Fruit fly (Drosophila melanogaster): ENCODE results near the gene CG42814.

The CG42814 gene

dm6 chr3R:27222013-27222673, 7.1 kb downstream of the CG42814 start (continued):
- TF ChIP-seq CG6276 (GFP tag; optimal IDR thresholded peaks at IDR 0.05) (no peak), CG6854 (GFP tag; optimal IDR thresholded peaks at IDR 0.05) (no peak), esn (GFP tag; optimal IDR thresholded peaks at IDR 0.05) (peak; percentile 32), CG31627 (GFP tag; optimal IDR thresholded peaks at IDR 0.05) (peak; percentile 25), CG32006 (GFP tag; optimal IDR thresholded peaks at IDR 0.05) (peak; percentile 7), OdsH (GFP tag; optimal IDR thresholded peaks at IDR 0.05) (peak; percentile 16), CG15336 (GFP tag; IDR thresholded peaks at IDR 0.05) (no peak), svp (GFP tag) (peak; percentile 48), CG6808 (GFP tag; optimal IDR thresholded peaks at IDR 0.05) (peak; percentile 42), Ets96B (tag; optimal IDR thresholded peaks at IDR 0.05) (peak; percentile 66), CG6792 (GFP tag; optimal IDR thresholded peaks at IDR 0.05) (peak; percentile 52), CG11902 (GFP tag; optimal IDR thresholded peaks at IDR 0.05) (peak; percentile 31), CG6163 (GFP tag; IDR thresholded peaks at IDR 0.05) (peak; percentile 59; the same call in 2 of the 3 replicates), topi (GFP tag; optimal IDR thresholded peaks at IDR 0.05) (peak; percentile 37), Met (GFP tag; optimal IDR thresholded peaks at IDR 0.05) (peak; percentile 42), achi (GFP tag; optimal IDR thresholded peaks at IDR 0.05) (peak; percentile 39)

- TF ChIP-seq dac (GFP tag; optimal IDR thresholded peaks at IDR 0.05) (no peak), ss (GFP tag; optimal IDR thresholded peaks at IDR 0.05) (peak in 1 of 2 experiments; percentile 88), Met (GFP tag; optimal IDR thresholded peaks at IDR 0.05) (peak; percentile 1), svp (GFP tag) (peak; percentile 36), esn (GFP tag; optimal IDR thresholded peaks at IDR 0.05) (peak; percentile 45), CG16779 (tag; optimal IDR thresholded peaks at IDR 0.05) (no peak), Eip93F (GFP tag; optimal IDR thresholded peaks at IDR 0.05) (no peak), Hr4 (GFP tag; optimal IDR thresholded peaks at IDR 0.05) (peak; percentile 20), fd59A (GFP tag; optimal IDR thresholded peaks at IDR 0.05) (no peak), Ets96B (tag; optimal IDR thresholded peaks at IDR 0.05) (no peak), CG32006 (GFP tag; optimal IDR thresholded peaks at IDR 0.05) (peak; percentile 62), fd85E (GFP tag; optimal IDR thresholded peaks at IDR 0.05) (no peak), eg (GFP tag; IDR thresholded peaks at IDR 0.05) (0 out of 3 replicates have a peak, but pooled peaks have one; percentile 12), CG4318 (GFP tag; optimal IDR thresholded peaks at IDR 0.05) (peak; percentile 21), cyc (GFP tag; optimal IDR thresholded peaks at IDR 0.05) (no peak), Ets21C (GFP tag; optimal IDR thresholded peaks at IDR 0.05) (no peak), salr (GFP tag; optimal IDR thresholded peaks at IDR 0.05) (no peak), Eip75B (GFP tag; optimal IDR thresholded peaks at IDR 0.05) (no peak), pdm3 (GFP tag; optimal IDR thresholded peaks at IDR 0.05) (no peak), CG10669 (GFP tag; optimal IDR thresholded peaks at IDR 0.05) (no peak), CG11902 (GFP tag; optimal IDR thresholded peaks at IDR 0.05) (no peak), CG8319 (GFP tag; optimal IDR thresholded peaks at IDR 0.05) (no peak), Gug (GFP tag; IDR thresholded peaks at IDR 0.05) (no peak), CG3919 (GFP tag; optimal IDR thresholded peaks at IDR 0.05) (no peak), CG10631 (GFP tag; optimal IDR thresholded peaks at IDR 0.05) (peak; percentile 7), acj6 (GFP tag; optimal IDR thresholded peaks at IDR 0.05) (peak; percentile 21), Eip78C (GFP tag) (peak; percentile 52)
Measured at dm6 chr3R:27220829-27221463, 8.3 kb downstream of the CG42814 start.

- peak in 1 of 2 experiments; percentile 25 for TF ChIP-seq ss (GFP tag; optimal IDR thresholded peaks at IDR 0.05)
- TF ChIP-seq CG9139 (GFP tag; optimal IDR thresholded peaks at IDR 0.05), result no peak
- TF ChIP-seq dsx (GFP tag; optimal IDR thresholded peaks at IDR 0.05; ENCODE audit: poor library complexity, severe bottlenecking), result peak; percentile 4
- no peak for TF ChIP-seq net (GFP tag; optimal IDR thresholded peaks at IDR 0.05)
- TF ChIP-seq CG6854 (GFP tag; optimal IDR thresholded peaks at IDR 0.05), result peak; percentile 70
Measured at dm6 chr3R:27218814-27219213, 10.5 kb downstream of the CG42814 start.
